Worm (Caenorhabditis elegans) whole organism, late embryonic: Measurements from ENCODE around the gene R31.2.

Experiments used
- Y22D7AL.16 ChIP-seq: sonication (generic microtip); optimal IDR thresholded peaks from 2 replicates; lab custom pipeline; 2016; ENCODE audit warnings: missing genetic modification characterization, missing compliant biosample characterization
- ama-1 ChIP-seq: fragments of 150-350 bp; optimal IDR thresholded peaks from 2 replicates; lab custom pipeline; 2014
- hlh-6 ChIP-seq: sonication (generic microtip); optimal IDR thresholded peaks from 2 replicates; lab custom pipeline; 2016; ENCODE audit warnings: missing genotype, missing genetic modification characterization, missing compliant biosample characterization
- pag-3 ChIP-seq: sonication (generic microtip); optimal IDR thresholded peaks from 2 replicates; lab custom pipeline; 2016; ENCODE audit warnings: missing compliant biosample characterization, missing genetic modification characterization, borderline replicate concordance
- unc-55 ChIP-seq: sonication (generic microtip); optimal IDR thresholded peaks from 2 replicates; lab custom pipeline; 2017; ENCODE audit warnings: missing biosample characterization, missing genetic modification reagents, missing genetic modification characterization

DNA sequence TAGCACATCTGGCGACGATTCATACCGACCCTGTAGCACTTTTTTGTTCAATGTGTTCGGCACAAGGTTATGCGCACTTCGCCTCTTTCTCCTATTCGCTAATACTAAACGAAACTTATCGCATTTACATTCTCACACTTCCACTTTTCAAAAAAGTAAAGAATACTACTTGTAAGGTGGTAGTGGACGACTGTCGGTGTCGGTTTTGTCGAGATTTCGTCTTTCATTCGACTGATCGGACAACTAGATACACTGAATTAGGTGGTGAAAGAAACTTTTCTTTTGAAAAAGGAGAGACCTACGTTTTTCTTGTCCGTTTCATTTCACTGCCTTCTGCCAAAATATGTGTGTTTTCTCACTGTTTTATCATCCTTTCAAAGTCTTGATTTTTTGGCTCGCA is 19.8 kb upstream of the R31.2 start:
- no peak for TF ChIP-seq unc-55 (GFP tag; lab: Kevin White, UChicago)
- no peak for TF ChIP-seq ama-1
- no peak for TF ChIP-seq pag-3 (tag; lab: Kevin White, UChicago)
- TF ChIP-seq Y22D7AL.16 (tag; lab: Kevin White, UChicago): no peak
- no peak for TF ChIP-seq hlh-6 (tag; lab: Kevin White, UChicago)
